Worm (Caenorhabditis elegans) whole organism, L4 larva: ENCODE data around the gene srh-215.

Source experiments
- ctbp-1 ChIP-seq: fragments of 200-800 bp; sonication (Bioruptor generic); IDR thresholded peaks from 2 replicates; pipeline ENCODE4 v1.3.6; 2022; ENCODE audit warnings: missing genetic modification reagents, missing genetic modification characterization, missing compliant biosample characterization
- daf-19 ChIP-seq: fragments of 200-800 bp; sonication (Bioruptor generic); conservative IDR thresholded peaks from 2 replicates; pipeline ENCODE4 v1.3.6; 2022; ENCODE audit warnings: missing genetic modification characterization, missing compliant biosample characterization
- spr-1 ChIP-seq: sonication (generic microtip); optimal IDR thresholded peaks from 2 replicates; lab custom pipeline; 2016; ENCODE audit warnings: mild to moderate bottlenecking, missing genetic modification characterization, missing compliant biosample characterization
- zfp-3 ChIP-seq: fragments of 200-800 bp; sonication (Bioruptor generic); conservative IDR thresholded peaks from 2 replicates; pipeline ENCODE4 v1.3.6; 2022; ENCODE audit warnings: missing genetic modification reagents, missing genetic modification characterization, missing compliant biosample characterization

DNA sequence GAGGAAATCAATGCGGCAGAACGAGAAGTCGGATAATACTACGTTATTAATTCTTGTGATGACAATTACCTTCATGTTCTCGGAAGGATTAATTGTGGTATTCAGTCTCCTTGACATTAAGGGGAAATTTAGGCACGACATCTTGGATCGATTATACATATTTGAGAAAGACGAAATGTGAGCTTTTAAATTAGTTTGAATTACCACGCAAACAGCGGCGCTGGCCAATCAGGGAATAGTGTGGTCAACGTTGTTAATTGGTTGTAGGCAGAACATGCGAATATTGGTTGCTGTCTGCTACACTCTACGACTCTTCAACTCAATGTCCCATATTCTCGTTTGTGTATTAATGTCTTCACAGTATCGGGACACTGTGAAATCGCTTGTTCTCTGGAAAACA lies 43.1 kb upstream of the srh-215 start, which contains the start of gene F49A5.10:
- TF ChIP-seq spr-1 (tag; lab: Kevin White, UChicago), result no peak
- no peak for TF ChIP-seq zfp-3 (GFP tag; lab: Robert Waterston, UW)
- no peak for TF ChIP-seq daf-19
- TF ChIP-seq ctbp-1 (GFP tag; lab: Robert Waterston, UW), result no peak
